Worm (Caenorhabditis elegans) whole organism, midembryonic: ENCODE measurements around the gene dlc-3.

Experiments used
- cog-1 ChIP-seq: sonication (generic microtip); optimal IDR thresholded peaks from 2 replicates; lab custom pipeline; 2016; ENCODE audit warnings: missing genetic modification characterization, missing compliant biosample characterization
- ztf-23 ChIP-seq: fragments of 200-800 bp; sonication (Bioruptor generic); IDR thresholded peaks from 2 replicates; pipeline ENCODE4 v1.3.6; 2022; ENCODE audit warnings: missing genetic modification reagents, missing genetic modification characterization, missing compliant biosample characterization
- ztf-29 ChIP-seq: fragments of 200-800 bp; sonication (Bioruptor generic); IDR thresholded peaks from 2 replicates; pipeline ENCODE4 v1.3.6; 2022; ENCODE audit warnings: missing genetic modification reagents, missing genetic modification characterization, missing compliant biosample characterization

- TF ChIP-seq ztf-29 (no peak), cog-1 (tag; lab: Kevin White, UChicago) (no peak), ztf-23 (GFP tag; lab: Robert Waterston, UW) (peak; percentile 59; the same call in 1 of the 2 replicates)
Observed at ce11 chrIV:16388856-16389461, 43.1 kb upstream of the dlc-3 start.
